Fruit fly (Drosophila melanogaster) whole organism, embryonic: ENCODE data around the gene mRpL12.

Source experiments
- ATbp ChIP-seq: fragments of 200-800 bp; sonication (Bioruptor generic); optimal IDR thresholded peaks from 2 replicates; lab custom pipeline; 2017; ENCODE audit warnings: missing biosample characterization, mild to moderate bottlenecking, missing genetic modification characterization, missing genetic modification reagents
- Atf3 ChIP-seq: fragments of 200-800 bp; sonication (Bioruptor generic); optimal IDR thresholded peaks from 3 replicates; lab custom pipeline; 2016; ENCODE audit warnings: missing biosample characterization, missing genetic modification characterization
- Blimp-1 ChIP-seq: fragments of 200-800 bp; sonication (Bioruptor generic); optimal IDR thresholded peaks from 3 replicates; lab custom pipeline; 2018; ENCODE audit warnings: missing biosample characterization, missing genetic modification characterization, mild to moderate bottlenecking, moderate library complexity, missing genetic modification reagents
- CG10565 ChIP-seq: fragments of 200-800 bp; sonication (Bioruptor generic); optimal IDR thresholded peaks from 3 replicates; lab custom pipeline; 2016; ENCODE audit warnings: missing biosample characterization, mild to moderate bottlenecking, missing genetic modification characterization
- CG11247 ChIP-seq: fragments of 200-800 bp; sonication (Bioruptor generic); IDR thresholded peaks from 2 replicates; pipeline ENCODE4 v1.3.6; 2022; ENCODE audit warnings: missing biosample characterization, missing genetic modification characterization
- CG11456 ChIP-seq: fragments of 200-800 bp; sonication (Bioruptor generic); IDR thresholded peaks from 3 replicates; pipeline ENCODE4 v1.3.6; 2022; ENCODE audit warnings: missing biosample characterization, missing genetic modification characterization
- CG12155 ChIP-seq: fragments of 200-800 bp; sonication (Bioruptor generic); optimal IDR thresholded peaks from 3 replicates; lab custom pipeline; 2016; ENCODE audit warnings: missing biosample characterization, missing genetic modification characterization
- CG12236 ChIP-seq: fragments of 200-800 bp; sonication (Bioruptor generic); optimal IDR thresholded peaks from 2 replicates; lab custom pipeline; 2016; ENCODE audit warnings: missing biosample characterization, missing genetic modification characterization
- CG13894 ChIP-seq: fragments of 200-800 bp; sonication (Bioruptor generic); optimal IDR thresholded peaks from 3 replicates; lab custom pipeline; 2018; ENCODE audit warnings: missing biosample characterization, mild to moderate bottlenecking, missing genetic modification characterization, moderate library complexity
- CG14441 ChIP-seq: fragments of 200-800 bp; sonication (Bioruptor generic); IDR thresholded peaks from 2 replicates; pipeline ENCODE4 v1.3.6; 2022; ENCODE audit warnings: missing biosample characterization, missing genetic modification characterization
- CG15073 ChIP-seq: fragments of 200-800 bp; sonication (Bioruptor generic); optimal IDR thresholded peaks from 2 replicates; lab custom pipeline; 2016; ENCODE audit warnings: missing biosample characterization, missing genetic modification characterization
- CG15601 ChIP-seq: fragments of 200-800 bp; sonication (Bioruptor generic); optimal IDR thresholded peaks from 3 replicates; lab custom pipeline; 2019; ENCODE audit warnings: missing biosample characterization, mild to moderate bottlenecking, missing genetic modification characterization, moderate library complexity
- CG2120 ChIP-seq: fragments of 200-800 bp; sonication (Bioruptor generic); optimal IDR thresholded peaks from 3 replicates; lab custom pipeline; 2016; ENCODE audit warnings: missing biosample characterization, missing genetic modification characterization
- CG30431 ChIP-seq: fragments of 200-800 bp; sonication (Bioruptor generic); optimal IDR thresholded peaks from 2 replicates; lab custom pipeline; 2017; ENCODE audit warnings: missing biosample characterization, missing genetic modification characterization
- CG3838 ChIP-seq: fragments of 200-800 bp; sonication (Bioruptor generic); optimal IDR thresholded peaks from 3 replicates; lab custom pipeline; 2016; ENCODE audit warnings: missing biosample characterization, missing genetic modification characterization
- CG4360 ChIP-seq: fragments of 200-800 bp; sonication (Bioruptor generic); IDR thresholded peaks from 2 replicates; pipeline ENCODE4 v1.3.6; 2022; ENCODE audit warnings: missing biosample characterization, missing genetic modification characterization
- CG6689 ChIP-seq: fragments of 200-800 bp; sonication (Bioruptor generic); IDR thresholded peaks from 2 replicates; pipeline ENCODE4 v1.3.6; 2022; ENCODE audit warnings: missing biosample characterization, missing genetic modification characterization
- CG7963 ChIP-seq: fragments of 200-800 bp; sonication (Bioruptor generic); IDR thresholded peaks from 3 replicates; pipeline ENCODE4 v1.3.6; 2022; ENCODE audit warnings: missing biosample characterization, missing genetic modification characterization; ENCODE audit not compliant: partially characterized antibody
- Dip2 ChIP-seq: fragments of 200-800 bp; sonication (Bioruptor generic); IDR thresholded peaks from 2 replicates; pipeline ENCODE4 v1.3.6; 2022; ENCODE audit warnings: missing biosample characterization, missing genetic modification characterization
- Ets97D ChIP-seq: fragments of 200-800 bp; sonication (Bioruptor generic); optimal IDR thresholded peaks from 3 replicates; lab custom pipeline; 2016; ENCODE audit warnings: missing biosample characterization, missing genetic modification characterization
- Hmr ChIP-seq: fragments of 200-800 bp; sonication (Bioruptor generic); optimal IDR thresholded peaks from 3 replicates; lab custom pipeline; 2017; ENCODE audit warnings: mild to moderate bottlenecking, missing biosample characterization, missing genetic modification reagents, missing genetic modification characterization
- Jarid2 ChIP-seq: fragments of 200-800 bp; sonication (Bioruptor generic); optimal IDR thresholded peaks from 3 replicates; lab custom pipeline; 2017; ENCODE audit warnings: mild to moderate bottlenecking, missing biosample characterization, missing genetic modification reagents, missing genetic modification characterization
- Oli ChIP-seq: fragments of 200-800 bp; sonication (Bioruptor generic); optimal IDR thresholded peaks from 2 replicates; lab custom pipeline; 2018; ENCODE audit warnings: missing biosample characterization, mild to moderate bottlenecking, missing genetic modification characterization, moderate library complexity
- Optix ChIP-seq: fragments of 200-800 bp; sonication (Bioruptor generic); IDR thresholded peaks from 3 replicates; pipeline ENCODE4 v1.3.6; 2022; ENCODE audit warnings: missing biosample characterization, missing genetic modification characterization
- Sin3A ChIP-seq: fragments of >200 bp; optimal IDR thresholded peaks from 2 replicates; lab custom pipeline; 2018
- Sry-β ChIP-seq: fragments of 200-800 bp; sonication (Bioruptor generic); optimal IDR thresholded peaks from 2 replicates; lab custom pipeline; 2018; ENCODE audit warnings: missing biosample characterization, mild to moderate bottlenecking, missing genetic modification characterization, moderate library complexity
- Tbp ChIP-seq: fragments of >200 bp; optimal IDR thresholded peaks from 2 replicates; lab custom pipeline; 2018; ENCODE audit warnings: missing biosample characterization, missing genetic modification characterization
- Xrp1 ChIP-seq: fragments of 200-800 bp; sonication (Bioruptor generic); IDR thresholded peaks from 2 replicates; pipeline ENCODE4 v1.3.6; 2022; ENCODE audit warnings: missing biosample characterization, missing genetic modification characterization
- al ChIP-seq: fragments of 200-800 bp; sonication (Bioruptor generic); IDR thresholded peaks from 2 replicates; pipeline ENCODE4 v1.3.6; 2022; ENCODE audit warnings: missing biosample characterization, missing genetic modification characterization
- ap ChIP-seq: fragments of 200-800 bp; sonication (Bioruptor generic); IDR thresholded peaks from 2 replicates; pipeline ENCODE4 v1.3.6; 2022; ENCODE audit warnings: missing biosample characterization, missing genetic modification characterization
- bigmax ChIP-seq: fragments of 200-800 bp; sonication (Bioruptor generic); optimal IDR thresholded peaks from 2 replicates; lab custom pipeline; 2018; ENCODE audit warnings: missing biosample characterization, mild to moderate bottlenecking, missing genetic modification characterization
- cato ChIP-seq: fragments of 200-800 bp; sonication (Bioruptor generic); optimal IDR thresholded peaks from 2 replicates; lab custom pipeline; 2016; ENCODE audit warnings: missing biosample characterization, missing genetic modification characterization, borderline replicate concordance
- corto ChIP-seq: fragments of 200-800 bp; sonication (Bioruptor generic); optimal IDR thresholded peaks from 2 replicates; lab custom pipeline; 2016; ENCODE audit warnings: missing biosample characterization, mild to moderate bottlenecking, missing genetic modification characterization, moderate library complexity
- croc ChIP-seq: fragments of 200-800 bp; sonication (Bioruptor generic); conservative IDR thresholded peaks from 3 replicates; pipeline ENCODE4 v1.3.6; 2022; ENCODE audit warnings: missing biosample characterization, missing genetic modification characterization
- cwo ChIP-seq: fragments of 200-800 bp; sonication (Bioruptor generic); optimal IDR thresholded peaks from 3 replicates; lab custom pipeline; 2017; ENCODE audit warnings: missing biosample characterization, missing genetic modification characterization, mild to moderate bottlenecking, moderate library complexity, missing genetic modification reagents
- disco-r ChIP-seq: fragments of 200-800 bp; sonication (Bioruptor generic); optimal IDR thresholded peaks from 2 replicates; lab custom pipeline; 2016; ENCODE audit warnings: missing biosample characterization, missing genetic modification characterization
- dm ChIP-seq: fragments of 200-800 bp; sonication (Bioruptor generic); optimal IDR thresholded peaks from 3 replicates; lab custom pipeline; 2016; ENCODE audit warnings: missing biosample characterization, missing genetic modification characterization
- jigr1 ChIP-seq: fragments of 200-800 bp; sonication (Bioruptor generic); IDR thresholded peaks from 3 replicates; pipeline ENCODE4 v1.3.6; 2022; ENCODE audit warnings: missing biosample characterization, missing genetic modification characterization
- klu ChIP-seq: fragments of 200-800 bp; sonication (Bioruptor generic); IDR thresholded peaks from 2 replicates; pipeline ENCODE4 v1.3.6; 2022; ENCODE audit warnings: missing biosample characterization, missing genetic modification characterization
- knrl ChIP-seq: fragments of 200-800 bp; sonication (Bioruptor generic); IDR thresholded peaks from 3 replicates; pipeline ENCODE4 v1.3.6; 2022; ENCODE audit warnings: missing biosample characterization, missing genetic modification characterization; ENCODE audit not compliant: partially characterized antibody
- onecut ChIP-seq: fragments of 200-800 bp; sonication (Bioruptor generic); IDR thresholded peaks from 2 replicates; pipeline ENCODE4 v1.3.6; 2022; ENCODE audit warnings: missing biosample characterization, missing genetic modification characterization
- peb ChIP-seq: fragments of 200-800 bp; sonication (Bioruptor generic); IDR thresholded peaks from 2 replicates; pipeline ENCODE4 v1.3.6; 2022; ENCODE audit warnings: missing biosample characterization, missing genetic modification characterization
- row ChIP-seq: fragments of 200-800 bp; sonication (Bioruptor generic); IDR thresholded peaks from 3 replicates; pipeline ENCODE4 v1.3.6; 2022; ENCODE audit warnings: missing biosample characterization, missing genetic modification characterization
- slp2 ChIP-seq: fragments of 200-800 bp; sonication (Bioruptor generic); optimal IDR thresholded peaks from 2 replicates; lab custom pipeline; 2016; ENCODE audit warnings: missing biosample characterization, missing genetic modification characterization
- sob ChIP-seq: fragments of 200-800 bp; sonication (Bioruptor generic); IDR thresholded peaks from 2 replicates; pipeline ENCODE4 v1.3.6; 2022; ENCODE audit warnings: missing biosample characterization, missing genetic modification characterization
- sqz ChIP-seq: fragments of 200-800 bp; sonication (Bioruptor generic); optimal IDR thresholded peaks from 3 replicates; lab custom pipeline; 2018; ENCODE audit warnings: missing biosample characterization, mild to moderate bottlenecking, missing genetic modification characterization
- sr ChIP-seq: fragments of 200-800 bp; sonication (Bioruptor generic); IDR thresholded peaks from 3 replicates; pipeline ENCODE4 v1.3.6; 2022; ENCODE audit warnings: missing biosample characterization, missing genetic modification characterization
- unpg ChIP-seq: fragments of 200-800 bp; sonication (Bioruptor generic); optimal IDR thresholded peaks from 3 replicates; lab custom pipeline; 2018; ENCODE audit warnings: missing biosample characterization, mild to moderate bottlenecking, missing genetic modification characterization, moderate library complexity
- zen ChIP-seq: fragments of 200-800 bp; sonication (Bioruptor generic); optimal IDR thresholded peaks from 3 replicates; lab custom pipeline; 2018; ENCODE audit warnings: missing biosample characterization, mild to moderate bottlenecking, missing genetic modification characterization, moderate library complexity

mRpL12 gene

DNA sequence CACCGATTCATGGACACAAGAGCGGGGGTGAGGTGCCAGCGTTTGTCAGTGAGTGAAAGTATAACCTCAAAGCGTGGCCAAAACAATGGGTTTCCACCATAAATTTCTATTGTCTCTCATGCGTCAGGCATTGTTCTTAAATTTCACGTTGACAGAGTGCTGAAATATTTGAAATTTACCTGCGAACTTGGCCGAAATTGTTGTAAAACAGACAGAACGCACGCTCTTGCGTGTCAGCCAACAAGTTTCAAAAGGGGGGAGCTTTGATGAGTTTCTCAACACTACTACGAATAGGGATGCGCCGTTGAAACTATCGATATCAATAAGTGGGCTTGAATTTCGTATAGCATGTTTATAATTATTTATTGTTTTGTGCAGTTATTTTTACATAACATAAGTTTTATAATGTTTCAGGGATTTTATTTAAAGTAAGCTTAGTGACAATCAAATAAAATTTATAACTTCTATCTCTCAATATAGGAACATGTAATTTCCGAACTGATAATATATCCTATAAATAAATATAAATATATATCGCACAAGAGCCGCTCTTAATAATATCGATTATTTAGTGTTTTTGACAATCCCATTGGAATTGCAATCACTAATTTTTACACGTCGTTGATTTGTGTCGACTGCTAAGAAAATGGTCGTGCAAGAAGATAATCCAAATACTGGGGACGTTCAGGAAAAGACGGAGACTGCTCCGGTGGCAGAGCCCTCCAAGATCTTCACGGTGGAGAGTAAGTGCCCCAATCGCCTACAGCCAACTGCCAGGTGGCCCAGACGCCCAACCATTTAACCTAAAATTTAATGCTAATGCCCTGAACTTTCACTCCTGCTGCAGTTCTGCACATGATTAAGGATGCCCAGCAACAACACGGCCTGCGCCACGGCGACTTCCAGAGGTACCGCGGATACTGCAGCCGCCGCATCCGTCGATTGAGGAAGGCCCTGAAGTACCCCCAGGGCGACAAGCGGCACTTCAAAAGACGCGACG lies 18.2 kb downstream of the mRpL12 start, which contains the start of the genes pix and Srp68 (continued):
- TF ChIP-seq onecut (GFP tag; lab: Robert Waterston, UW) (0 out of 2 replicates have a peak, but pooled peaks have one; percentile 17), CG15073 (no peak), cwo (GFP tag; lab: Kevin White, UChicago) (no peak), CG13894 (tag; lab: Kevin White, UChicago) (no peak), Dip2 (GFP tag; lab: Robert Waterston, UW) (no peak), Tbp (GFP tag; lab: Kevin White, UChicago) (no peak), CG6689 (no peak), row (GFP tag; lab: Robert Waterston, UW) (peak; percentile 94), Hmr (GFP tag; lab: Kevin White, UChicago) (no peak), cato (GFP tag; lab: Kevin White, UChicago) (peak; percentile 41), Blimp-1 (peak; percentile 76), Oli (tag; lab: Kevin White, UChicago) (no peak), Xrp1 (GFP tag; lab: Robert Waterston, UW) (peak; percentile 59; the same call in 1 of the 2 replicates), zen (peak; percentile 47), CG12155 (GFP tag; lab: Kevin White, UChicago) (peak; percentile 74), CG11247 (GFP tag; lab: Robert Waterston, UW) (no peak), sob (peak; percentile 66), bigmax (GFP tag; lab: Kevin White, UChicago) (peak; percentile 97), al (GFP tag; lab: Robert Waterston, UW) (peak; percentile 43), CG15601 (tag; lab: Kevin White, UChicago) (peak; percentile 62), CG3838 (GFP tag; lab: Kevin White, UChicago) (no peak), corto (GFP tag; lab: Kevin White, UChicago) (no peak), disco-r (GFP tag; lab: Kevin White, UChicago) (peak; percentile 7), CG10565 (no peak), sr (GFP tag; lab: Robert Waterston, UW) (no peak), CG7963 (GFP tag; lab: Robert Waterston, UW) (no peak), Atf3 (GFP tag; lab: Kevin White, UChicago) (no peak), knrl (peak; percentile 93), Sin3A (peak; percentile 42), dm (peak; percentile 81), CG4360 (GFP tag; lab: Robert Waterston, UW) (no peak), Sry-β (GFP tag; lab: Kevin White, UChicago) (peak; percentile 76), slp2 (GFP tag; lab: Kevin White, UChicago) (peak; percentile 28), CG12236 (GFP tag; lab: Kevin White, UChicago) (no peak), unpg (GFP tag; lab: Kevin White, UChicago) (no peak), CG2120 (GFP tag; lab: Kevin White, UChicago) (peak; percentile 76), sqz (GFP tag; lab: Kevin White, UChicago) (no peak), peb (GFP tag; lab: Robert Waterston, UW) (no peak), ATbp (GFP tag; lab: Kevin White, UChicago) (no peak), CG11456 (GFP tag; lab: Robert Waterston, UW) (no peak), Ets97D (GFP tag; lab: Kevin White, UChicago) (peak; percentile 41), Optix (no peak), croc (GFP tag; lab: Robert Waterston, UW) (peak; percentile 47; the same call in 2 of the 3 replicates), Jarid2 (no peak), ap (no peak), CG30431 (GFP tag; lab: Kevin White, UChicago) (peak; percentile 17), jigr1 (GFP tag; lab: Robert Waterston, UW) (no peak), CG14441 (no peak), klu (GFP tag; lab: Robert Waterston, UW) (peak; percentile 50; the same call in 1 of the 2 replicates)
